Worm (Caenorhabditis elegans) whole organism, L1 larva: ENCODE results near the gene C55A6.7.

Experiments
- C04F5.9 ChIP-seq: sonication (generic microtip); optimal IDR thresholded peaks from 2 replicates; lab custom pipeline; 2016; ENCODE audit warnings: missing genetic modification characterization, missing compliant biosample characterization
- C16A3.4 ChIP-seq: fragments of 150-350 bp; optimal IDR thresholded peaks from 2 replicates; lab custom pipeline; 2014; ENCODE audit warnings: missing biosample characterization, missing genetic modification characterization
- Y116A8C.19 ChIP-seq: sonication (generic microtip); optimal IDR thresholded peaks from 2 replicates; lab custom pipeline; 2016; ENCODE audit warnings: missing compliant biosample characterization, missing genetic modification characterization, borderline replicate concordance
- ama-1 ChIP-seq: fragments of 150-350 bp; optimal IDR thresholded peaks from 2 replicates; lab custom pipeline; 2014
- blmp-1 ChIP-seq: fragments of 150-350 bp; optimal IDR thresholded peaks from 2 replicates; lab custom pipeline; 2014; ENCODE audit warnings: missing biosample characterization, missing genetic modification characterization
- ceh-63 ChIP-seq: fragments of 200-800 bp; sonication (Bioruptor generic); optimal IDR thresholded peaks from 2 replicates; lab custom pipeline; 2018; ENCODE audit warnings: mild to moderate bottlenecking, missing genetic modification characterization, missing compliant biosample characterization
- ceh-8 ChIP-seq: fragments of 200-800 bp; sonication (Bioruptor generic); optimal IDR thresholded peaks from 2 replicates; lab custom pipeline; 2018; ENCODE audit warnings: mild to moderate bottlenecking, missing genetic modification characterization, moderate library complexity, missing compliant biosample characterization
- ceh-90 ChIP-seq: sonication (generic microtip); optimal IDR thresholded peaks from 2 replicates; lab custom pipeline; 2016; ENCODE audit warnings: missing genetic modification characterization, missing compliant biosample characterization
- dpl-1 ChIP-seq, 3 experiments: fragments of 150-350 bp in 2 of 3; sonication (generic microtip) in 1 of 3; optimal IDR thresholded peaks; 2 replicates each; lab custom pipeline; 2014 to 2017; ENCODE audit warnings: missing biosample characterization in 3 of 3, missing genetic modification characterization in 3 of 3, missing genetic modification reagents in 3 of 3
- dsc-1 ChIP-seq: sonication (generic microtip); optimal IDR thresholded peaks from 2 replicates; lab custom pipeline; 2016; ENCODE audit warnings: mild to moderate bottlenecking, missing genetic modification characterization, missing compliant biosample characterization
- efl-3 ChIP-seq: fragments of 200-800 bp; sonication (Bioruptor generic); optimal IDR thresholded peaks from 2 replicates; lab custom pipeline; 2018; ENCODE audit warnings: mild to moderate bottlenecking, missing genetic modification characterization, missing compliant biosample characterization
- egl-13 ChIP-seq: sonication (generic microtip); optimal IDR thresholded peaks from 2 replicates; lab custom pipeline; 2016; ENCODE audit warnings: missing genotype, missing genetic modification reagents, missing genetic modification characterization, missing compliant biosample characterization
- egl-27 ChIP-seq, 2 experiments: fragments of 150-350 bp in 1 of 2; sonication (generic microtip); optimal IDR thresholded peaks; 3 replicates each; lab custom pipeline; 2017 to 2018; ENCODE audit warnings: missing biosample characterization in 2 of 2, missing genetic modification characterization in 2 of 2, missing genetic modification reagents in 2 of 2
- elt-2 ChIP-seq: sonication (generic microtip); optimal IDR thresholded peaks from 2 replicates; lab custom pipeline; 2016; ENCODE audit warnings: missing genetic modification characterization, mild to moderate bottlenecking, inconsistent platforms, missing compliant biosample characterization, missing genetic modification reagents
- elt-3 ChIP-seq, 6 experiments: fragments of 150-350 bp in 1 of 6; sonication (generic microtip); optimal IDR thresholded peaks; 2 replicates each; lab custom pipeline; 2017 to 2018; ENCODE audit warnings: missing biosample characterization in 6 of 6, missing genetic modification characterization in 6 of 6, inconsistent platforms in 1 of 6
- fkh-4 ChIP-seq: sonication (generic microtip); optimal IDR thresholded peaks from 2 replicates; lab custom pipeline; 2016; ENCODE audit warnings: missing compliant biosample characterization, missing genetic modification characterization, borderline replicate concordance
- fos-1 ChIP-seq: fragments of 150-350 bp; optimal IDR thresholded peaks from 2 replicates; lab custom pipeline; 2014; ENCODE audit warnings: missing biosample characterization, missing genetic modification characterization
- hpl-2 ChIP-seq: fragments of 150-350 bp; optimal IDR thresholded peaks from 2 replicates; lab custom pipeline; 2014; ENCODE audit warnings: missing biosample characterization, missing genetic modification reagents, missing genetic modification characterization
- irx-1 ChIP-seq: sonication (generic microtip); optimal IDR thresholded peaks from 2 replicates; lab custom pipeline; 2016; ENCODE audit warnings: missing genetic modification characterization, missing compliant biosample characterization
- isw-1 ChIP-seq: fragments of 200-800 bp; sonication (Bioruptor generic); IDR thresholded peaks from 2 replicates; pipeline ENCODE4 v1.3.6; 2022; ENCODE audit warnings: missing genetic modification characterization, missing compliant biosample characterization
- jun-1 ChIP-seq: fragments of 150-350 bp; optimal IDR thresholded peaks from 2 replicates; lab custom pipeline; 2014; ENCODE audit warnings: missing biosample characterization, missing genetic modification reagents, missing genetic modification characterization
- lin-13 ChIP-seq: fragments of 150-350 bp; optimal IDR thresholded peaks from 2 replicates; lab custom pipeline; 2014; ENCODE audit warnings: missing biosample characterization, missing genetic modification reagents, missing genetic modification characterization
- lin-35 ChIP-seq, 2 experiments: fragments of 150-350 bp; optimal IDR thresholded peaks; 2 replicates each; lab custom pipeline; 2014; ENCODE audit warnings: missing biosample characterization in 2 of 2, missing genetic modification characterization in 2 of 2, missing genetic modification reagents in 2 of 2
- lir-3 ChIP-seq: sonication (generic microtip); optimal IDR thresholded peaks from 2 replicates; lab custom pipeline; 2016; ENCODE audit warnings: mild to moderate bottlenecking, missing genetic modification characterization, moderate library complexity, missing compliant biosample characterization; ENCODE audit not compliant: poor library complexity
- mab-9 ChIP-seq: fragments of 200-800 bp; sonication (Bioruptor generic); IDR thresholded peaks from 2 replicates; pipeline ENCODE4 v1.3.6; 2022; ENCODE audit warnings: missing genetic modification reagents, missing genetic modification characterization, missing compliant biosample characterization
- mdl-1 ChIP-seq, 2 experiments: fragments of 150-350 bp; optimal IDR thresholded peaks; 2 replicates each; lab custom pipeline; 2014 to 2017; ENCODE audit warnings: missing biosample characterization in 2 of 2, missing genetic modification characterization in 2 of 2, inconsistent platforms in 1 of 2
- mef-2 ChIP-seq: fragments of 150-350 bp; optimal IDR thresholded peaks from 2 replicates; lab custom pipeline; 2014; ENCODE audit warnings: missing biosample characterization, missing genetic modification characterization
- nhr-12 ChIP-seq: sonication (generic microtip); optimal IDR thresholded peaks from 2 replicates; lab custom pipeline; 2017; ENCODE audit warnings: missing biosample characterization, missing genetic modification characterization
- nhr-19 ChIP-seq: fragments of 200-800 bp; sonication (Bioruptor generic); conservative IDR thresholded peaks from 2 replicates; pipeline ENCODE4 v1.3.6; 2022; ENCODE audit warnings: missing genetic modification characterization, missing compliant biosample characterization
- nhr-20 ChIP-seq: sonication (generic microtip); optimal IDR thresholded peaks from 2 replicates; lab custom pipeline; 2016; ENCODE audit warnings: mild to moderate bottlenecking, missing genetic modification characterization, missing compliant biosample characterization
- nhr-47 ChIP-seq: sonication (generic microtip); optimal IDR thresholded peaks from 2 replicates; lab custom pipeline; 2016; ENCODE audit warnings: mild to moderate bottlenecking, missing genetic modification characterization, moderate library complexity, missing compliant biosample characterization
- nhr-85 ChIP-seq: sonication (generic microtip); peaks from one replicate; lab custom pipeline; 2016; ENCODE audit warnings: missing genetic modification characterization, inconsistent platforms, missing compliant biosample characterization
- nhr-90 ChIP-seq: sonication (generic microtip); optimal IDR thresholded peaks from 2 replicates; lab custom pipeline; 2016; ENCODE audit warnings: mild to moderate bottlenecking, missing genetic modification characterization, missing compliant biosample characterization; ENCODE audit not compliant: poor library complexity
- pag-3 ChIP-seq: sonication (generic microtip); optimal IDR thresholded peaks from 2 replicates; lab custom pipeline; 2017; ENCODE audit warnings: missing genetic modification characterization, mild to moderate bottlenecking, missing compliant biosample characterization, antibody characterized with exemption, borderline replicate concordance; ENCODE audit not compliant: insufficient read depth
- pqm-1 ChIP-seq: sonication (generic microtip); optimal IDR thresholded peaks from 3 replicates; lab custom pipeline; 2017; ENCODE audit warnings: missing biosample characterization, missing genetic modification characterization
- rnt-1 ChIP-seq: sonication (generic microtip); optimal IDR thresholded peaks from 2 replicates; lab custom pipeline; 2016; ENCODE audit warnings: mild to moderate bottlenecking, missing genetic modification characterization, moderate library complexity, missing compliant biosample characterization
- skn-1 ChIP-seq: fragments of 150-350 bp; optimal IDR thresholded peaks from 2 replicates; lab custom pipeline; 2014; ENCODE audit warnings: missing biosample characterization, missing genetic modification characterization
- snpc-4 ChIP-seq: fragments of 150-350 bp; optimal IDR thresholded peaks from 2 replicates; lab custom pipeline; 2014; ENCODE audit warnings: missing biosample characterization, missing genetic modification characterization
- sup-37 ChIP-seq: fragments of 200-800 bp; sonication (Bioruptor generic); optimal IDR thresholded peaks from 2 replicates; lab custom pipeline; 2018; ENCODE audit warnings: mild to moderate bottlenecking, missing genetic modification characterization, missing compliant biosample characterization
- swsn-7 ChIP-seq: sonication (generic microtip); optimal IDR thresholded peaks from 2 replicates; lab custom pipeline; 2016; ENCODE audit warnings: missing genetic modification characterization, missing compliant biosample characterization
- tbx-2 ChIP-seq: sonication (generic microtip); optimal IDR thresholded peaks from 2 replicates; lab custom pipeline; 2016; ENCODE audit warnings: missing genetic modification characterization, missing compliant biosample characterization
- tlp-1 ChIP-seq: fragments of 150-350 bp; optimal IDR thresholded peaks from 2 replicates; lab custom pipeline; 2014; ENCODE audit warnings: missing biosample characterization, missing genetic modification characterization
- unc-130 ChIP-seq: fragments of 150-350 bp; optimal IDR thresholded peaks from 2 replicates; lab custom pipeline; 2017; ENCODE audit warnings: missing biosample characterization, missing genetic modification characterization, inconsistent platforms
- unc-30 ChIP-seq: sonication (generic microtip); optimal IDR thresholded peaks from 2 replicates; lab custom pipeline; 2017; ENCODE audit warnings: missing biosample characterization, missing genetic modification characterization
- unc-62 ChIP-seq: fragments of 150-350 bp; optimal IDR thresholded peaks from 2 replicates; lab custom pipeline; 2014; ENCODE audit warnings: missing biosample characterization, missing genetic modification reagents, missing genetic modification characterization
- unc-86 ChIP-seq: sonication (generic microtip); optimal IDR thresholded peaks from 2 replicates; lab custom pipeline; 2016; ENCODE audit warnings: missing genetic modification characterization, missing compliant biosample characterization
- vab-15 ChIP-seq: sonication (generic microtip); optimal IDR thresholded peaks from 2 replicates; lab custom pipeline; 2017; ENCODE audit warnings: missing genotype, mild to moderate bottlenecking, missing genetic modification characterization, missing compliant biosample characterization
- xbp-1 ChIP-seq: sonication (generic microtip); optimal IDR thresholded peaks from 2 replicates; lab custom pipeline; 2016; ENCODE audit warnings: missing genetic modification characterization, missing compliant biosample characterization
- zag-1 ChIP-seq: fragments of 150-350 bp; optimal IDR thresholded peaks from 2 replicates; lab custom pipeline; 2014; ENCODE audit warnings: missing biosample characterization, missing genetic modification characterization
- ztf-11 ChIP-seq, 2 experiments: sonication (generic microtip); optimal IDR thresholded peaks; 2 replicates each; lab custom pipeline; 2016 to 2017; ENCODE audit warnings: missing genetic modification characterization in 2 of 2, missing biosample characterization in 1 of 2, missing compliant biosample characterization in 1 of 2
- ztf-4 ChIP-seq: fragments of 150-350 bp; optimal IDR thresholded peaks from 2 replicates; lab custom pipeline; 2014; ENCODE audit warnings: missing biosample characterization, missing genetic modification characterization

C55A6.7 gene

DNA sequence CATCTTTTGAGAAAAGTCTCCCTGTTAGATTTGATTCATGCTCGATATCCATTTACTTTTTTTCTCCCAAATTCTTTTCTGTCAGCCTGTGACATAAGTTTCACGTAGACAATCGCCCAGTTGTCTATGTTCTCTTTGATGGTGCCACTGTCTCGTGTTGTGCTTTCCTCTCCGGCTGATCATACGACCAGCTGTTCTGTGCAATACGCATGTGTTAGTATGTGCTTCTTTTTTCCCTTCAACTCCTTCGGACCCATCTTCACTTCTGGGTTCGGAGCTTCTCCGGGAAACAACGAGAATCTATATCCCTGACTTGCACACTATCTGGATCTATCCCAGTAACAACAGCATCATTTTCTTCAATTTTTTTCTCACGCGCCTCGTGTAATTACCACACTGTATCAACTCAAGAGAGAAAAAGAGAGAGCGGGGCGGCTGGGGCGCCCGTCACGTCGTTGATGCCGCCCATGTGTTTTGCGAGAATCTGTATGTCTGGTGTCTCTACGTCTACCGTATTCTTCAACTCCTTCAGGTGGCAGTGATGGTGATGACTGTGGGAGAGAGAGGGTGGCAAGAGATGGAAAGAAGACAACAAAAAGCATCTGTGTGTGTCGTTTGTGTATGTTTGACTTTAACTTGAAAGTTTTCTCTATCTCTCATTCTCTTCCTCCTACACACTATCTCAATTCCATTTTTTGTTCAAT lies 11.7 kb upstream of the C55A6.7 start (continued):
- TF ChIP-seq jun-1 (peak; percentile 58), hpl-2 (GFP tag; lab: Kevin White, UChicago) (peak; percentile 20), tlp-1 (tag; lab: Kevin White, UChicago) (no peak), unc-130 (tag; lab: Kevin White, UChicago) (peak; percentile 89), lir-3 (peak; percentile 29), ceh-63 (GFP tag; lab: Kevin White, UChicago) (no peak), swsn-7 (tag; lab: Kevin White, UChicago) (peak; percentile 81), unc-30 (tag; lab: Kevin White, UChicago) (no peak), isw-1 (GFP tag; lab: Robert Waterston, UW) (no peak; the same call in 1 of the 2 replicates), sup-37 (GFP tag; lab: Kevin White, UChicago) (peak; percentile 51), nhr-20 (tag; lab: Kevin White, UChicago) (peak; percentile 97), ama-1 (lab: Kevin White, UChicago) (no peak), mdl-1 (tag; optimal IDR thresholded peaks at IDR 0.05; lab: Kevin White, UChicago) (peak; percentile 53 to 96), nhr-90 (tag; lab: Kevin White, UChicago) (peak; percentile 88), xbp-1 (tag; lab: Kevin White, UChicago) (peak; percentile 66), ztf-4 (tag; lab: Kevin White, UChicago) (peak; percentile 2), efl-3 (GFP tag; lab: Kevin White, UChicago) (no peak), ztf-11 (tag; optimal IDR thresholded peaks at IDR 0.05; lab: Kevin White, UChicago) (peak in 1 of 2 experiments; percentile 13), rnt-1 (peak; percentile 79), egl-13 (tag; lab: Kevin White, UChicago) (no peak), dsc-1 (tag; lab: Kevin White, UChicago) (peak; percentile 97), C16A3.4 (tag; lab: Kevin White, UChicago) (peak; percentile 83), ceh-8 (GFP tag; lab: Kevin White, UChicago) (no peak), fos-1 (peak; percentile 82), pag-3 (tag; lab: Kevin White, UChicago) (peak; percentile 38), zag-1 (tag; lab: Kevin White, UChicago) (no peak), lin-13 (GFP tag; lab: Kevin White, UChicago) (peak; percentile 75), pqm-1 (peak; percentile 30), elt-3 (tag; optimal IDR thresholded peaks at IDR 0.05; lab: Kevin White, UChicago) (peak in 5 of 6 experiments; percentile 23 to 82 (median 69)), nhr-85 (tag; lab: Kevin White, UChicago) (peak; percentile 99), nhr-47 (peak; percentile 76), nhr-19 (peak; percentile 84), fkh-4 (peak; percentile 72), mab-9 (GFP tag; lab: Robert Waterston, UW) (no peak), elt-2 (peak; percentile 74), blmp-1 (tag; lab: Kevin White, UChicago) (peak; percentile 92), mef-2 (tag; lab: Kevin White, UChicago) (peak; percentile 24), C04F5.9 (tag; lab: Kevin White, UChicago) (peak; percentile 2), lin-35 (GFP tag; optimal IDR thresholded peaks at IDR 0.05; lab: Kevin White, UChicago) (peak; percentile 53 to 78), egl-27 (tag; optimal IDR thresholded peaks at IDR 0.05; lab: Kevin White, UChicago) (peak; percentile 80 to 84), vab-15 (tag; lab: Kevin White, UChicago) (peak; percentile 52), skn-1 (tag; lab: Kevin White, UChicago) (peak; percentile 62), irx-1 (tag; lab: Kevin White, UChicago) (peak; percentile 54), ceh-90 (tag; lab: Kevin White, UChicago) (no peak), nhr-12 (tag; lab: Kevin White, UChicago) (no peak), unc-86 (tag; lab: Kevin White, UChicago) (no peak), unc-62 (GFP tag; lab: Kevin White, UChicago) (no peak), tbx-2 (tag; lab: Kevin White, UChicago) (peak; percentile 91), dpl-1 (GFP tag; optimal IDR thresholded peaks at IDR 0.05; lab: Kevin White, UChicago) (peak; percentile 19 to 55 (median 25)), snpc-4 (tag; lab: Kevin White, UChicago) (peak; percentile 36), Y116A8C.19 (tag; lab: Kevin White, UChicago) (no peak)
